Worm (Caenorhabditis elegans): Measurements from ENCODE around the gene clec-22.

The clec-22 gene

ce11 chrV:16884744-16885143, 26.5 kb downstream of the clec-22 start, which contains the start of gene F09C6.13:
F09C6.13 (plus strand) TSS chrV:16885044.
- TF ChIP-seq R02D3.7 (tag; optimal IDR thresholded peaks at IDR 0.05) = no peak
- TF ChIP-seq ceh-28 (tag; optimal IDR thresholded peaks at IDR 0.05) = no peak
- no peak for TF ChIP-seq ceh-9 (tag; optimal IDR thresholded peaks at IDR 0.05)
- no peak for TF ChIP-seq mml-1 (tag; optimal IDR thresholded peaks at IDR 0.05)
- no peak for TF ChIP-seq egl-5 (tag; optimal IDR thresholded peaks at IDR 0.05)
- no peak for TF ChIP-seq lsy-12 (tag; optimal IDR thresholded peaks at IDR 0.05)
- TF ChIP-seq pha-4 (tag; optimal IDR thresholded peaks at IDR 0.05) = no peak
- no peak for TF ChIP-seq ceh-82 (tag; optimal IDR thresholded peaks at IDR 0.05)
- no peak for TF ChIP-seq snpc-4 (tag; optimal IDR thresholded peaks at IDR 0.05)
- no peak for TF ChIP-seq lin-39 (tag; optimal IDR thresholded peaks at IDR 0.05)
- TF ChIP-seq jun-1 (tag; optimal IDR thresholded peaks at IDR 0.05) = no peak
- TF ChIP-seq egl-27 (tag; optimal IDR thresholded peaks at IDR 0.05) = no peak
- no peak for TF ChIP-seq eor-1 (tag; optimal IDR thresholded peaks at IDR 0.05)
- no peak for TF ChIP-seq nhr-43 (tag; optimal IDR thresholded peaks at IDR 0.05; ENCODE audit: poor library complexity, severe bottlenecking)

- TF ChIP-seq ztf-11 (tag; optimal IDR thresholded peaks at IDR 0.05) (no peak), lin-39 (tag; optimal IDR thresholded peaks at IDR 0.05) (no peak), ZK546.5 (tag; optimal IDR thresholded peaks at IDR 0.05) (no peak), nhr-28 (tag; optimal IDR thresholded peaks at IDR 0.05) (no peak), mml-1 (tag; optimal IDR thresholded peaks at IDR 0.05) (no peak), zag-1 (tag; optimal IDR thresholded peaks at IDR 0.05) (no peak), sea-2 (GFP tag; optimal IDR thresholded peaks at IDR 0.05) (no peak), mdl-1 (tag; optimal IDR thresholded peaks at IDR 0.05) (no peak), tbx-2 (tag; optimal IDR thresholded peaks at IDR 0.05) (no peak)
These were observed 30.6 kb downstream of the clec-22 start, which contains the start of the genes ifas-2 and fbxa-44 for ce11 chrV:16888788-16889325. ifas-2 (minus strand) TSS chrV:16888888. fbxa-44 (plus strand) TSS chrV:16889275.

- TF ChIP-seq snpc-4 (tag; optimal IDR thresholded peaks at IDR 0.05) (no peak), mdl-1 (tag; optimal IDR thresholded peaks at IDR 0.05) (no peak), hmg-11 (tag; optimal IDR thresholded peaks at IDR 0.05) (no peak), nhr-67 (tag; optimal IDR thresholded peaks at IDR 0.05) (no peak), nhr-25 (tag; optimal IDR thresholded peaks at IDR 0.05) (no peak), nfya-1 (tag; optimal IDR thresholded peaks at IDR 0.05; ENCODE audit: insufficient read depth) (no peak), egl-5 (tag; optimal IDR thresholded peaks at IDR 0.05) (no peak), nhr-12 (tag; optimal IDR thresholded peaks at IDR 0.05) (no peak), ztf-11 (tag; optimal IDR thresholded peaks at IDR 0.05) (no peak), lin-39 (tag; optimal IDR thresholded peaks at IDR 0.05) (no peak), ceh-16 (tag; optimal IDR thresholded peaks at IDR 0.05) (no peak), unc-62 (GFP tag; optimal IDR thresholded peaks at IDR 0.05) (no peak), ceh-82 (tag; optimal IDR thresholded peaks at IDR 0.05) (no peak), elt-2 (tag; optimal IDR thresholded peaks at IDR 0.05) (no peak), ama-1 (optimal IDR thresholded peaks at IDR 0.05) (no peak), tbx-2 (tag; optimal IDR thresholded peaks at IDR 0.05) (no peak), nhr-77 (tag; optimal IDR thresholded peaks at IDR 0.05) (no peak)
These were observed 35.2 kb downstream of the clec-22 start, which contains the start of gene F09C6.15 for ce11 chrV:16893440-16893839. F09C6.15 (plus strand) TSS chrV:16893740.

- TF ChIP-seq elt-2 (tag; optimal IDR thresholded peaks at IDR 0.05) (no peak), aly-2 (tag; optimal IDR thresholded peaks at IDR 0.05) (no peak), ceh-16 (tag; optimal IDR thresholded peaks at IDR 0.05) (no peak), elt-1 (tag; optimal IDR thresholded peaks at IDR 0.05) (no peak), nhr-25 (tag; optimal IDR thresholded peaks at IDR 0.05) (no peak), sea-2 (GFP tag; optimal IDR thresholded peaks at IDR 0.05) (no peak), nhr-12 (tag; optimal IDR thresholded peaks at IDR 0.05) (no peak), pqm-1 (tag; optimal IDR thresholded peaks at IDR 0.05) (no peak), hmg-11 (tag; optimal IDR thresholded peaks at IDR 0.05) (no peak), nhr-77 (tag; optimal IDR thresholded peaks at IDR 0.05) (no peak), unc-39 (tag; optimal IDR thresholded peaks at IDR 0.05) (no peak), ceh-28 (tag; optimal IDR thresholded peaks at IDR 0.05) (no peak), fos-1 (tag; optimal IDR thresholded peaks at IDR 0.05) (no peak), unc-62 (GFP tag; optimal IDR thresholded peaks at IDR 0.05) (no peak), ceh-9 (tag; optimal IDR thresholded peaks at IDR 0.05) (no peak), egl-5 (tag; optimal IDR thresholded peaks at IDR 0.05) (no peak), nhr-76 (tag; optimal IDR thresholded peaks at IDR 0.05) (no peak), snpc-4 (tag; optimal IDR thresholded peaks at IDR 0.05) (no peak), nhr-11 (tag; optimal IDR thresholded peaks at IDR 0.05) (no peak), lsy-12 (tag; optimal IDR thresholded peaks at IDR 0.05) (no peak)
These were observed 41.1 kb downstream of the clec-22 start, which contains the start of gene fbxa-45 for ce11 chrV:16899355-16899754. fbxa-45 (minus strand) TSS chrV:16899455.
